Worm (Caenorhabditis elegans): ENCODE data around the gene F20H11.1.

F20H11.1 gene

DNA sequence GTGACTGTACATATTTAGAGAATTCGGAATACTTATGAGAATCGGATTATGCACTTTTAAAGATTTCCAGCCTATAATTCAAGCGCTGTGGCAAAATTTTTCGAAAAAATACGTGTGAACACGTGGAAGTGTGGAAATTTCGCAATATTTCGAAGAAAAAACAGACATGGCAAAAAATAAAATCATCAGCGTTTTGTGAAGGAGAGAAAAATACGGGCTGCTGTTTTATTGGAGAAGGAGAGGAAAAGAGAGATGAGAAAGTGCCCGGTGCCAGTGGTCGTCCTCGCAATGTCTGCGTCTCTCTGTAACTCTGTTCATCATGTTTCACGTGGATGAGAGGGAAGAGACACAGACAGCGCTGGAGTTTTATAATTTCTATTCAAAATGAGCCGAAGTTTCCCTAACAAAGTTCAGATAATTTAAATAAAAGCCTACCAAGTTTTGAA, 14.1 kb upstream of the F20H11.1 start (continued):
- TF ChIP-seq nhr-25 (tag; optimal IDR thresholded peaks at IDR 0.05) (peak; percentile 52), blmp-1 (tag; optimal IDR thresholded peaks at IDR 0.05; ENCODE audit: insufficient read depth) (peak; percentile 54), unc-55 (GFP tag; optimal IDR thresholded peaks at IDR 0.05) (peak; percentile 86), mbf-1 (tag; optimal IDR thresholded peaks at IDR 0.05) (no peak), elt-3 (tag; optimal IDR thresholded peaks at IDR 0.05) (no peak)

DNA sequence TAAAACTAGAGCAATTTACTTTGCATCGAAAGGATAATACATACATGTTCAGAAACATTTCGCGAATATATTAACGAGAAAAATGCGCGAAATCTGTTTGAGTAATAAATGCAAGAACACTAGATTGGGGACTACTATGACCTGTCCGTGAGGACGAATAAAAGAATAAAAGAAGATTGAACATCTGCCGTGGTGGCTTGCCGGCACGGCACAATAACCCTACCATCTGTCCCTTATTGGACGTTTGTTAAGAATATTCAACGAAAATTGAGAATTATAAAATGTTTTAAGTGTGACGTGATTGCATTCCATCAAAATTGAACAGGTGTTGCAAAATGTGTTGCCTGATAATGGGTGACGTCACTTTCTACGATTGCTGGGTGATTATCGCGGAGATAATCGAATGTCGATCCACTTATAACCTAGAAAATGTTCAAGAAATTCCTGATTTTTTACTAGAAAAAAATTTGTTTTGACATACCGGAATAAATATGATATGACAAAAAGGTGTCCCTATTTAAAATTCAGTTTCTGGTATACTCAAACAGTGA, 13.5 kb upstream of the F20H11.1 start:
- TF ChIP-seq nhr-6 (tag; optimal IDR thresholded peaks at IDR 0.05), result no peak
- no peak for TF ChIP-seq nhr-23 (tag; optimal IDR thresholded peaks at IDR 0.05)
- no peak for TF ChIP-seq alr-1 (tag; optimal IDR thresholded peaks at IDR 0.05)
- TF ChIP-seq sma-9 (GFP tag; optimal IDR thresholded peaks at IDR 0.05), result peak; percentile 63
- no peak for TF ChIP-seq sma-9 (tag; optimal IDR thresholded peaks at IDR 0.05)
- TF ChIP-seq unc-39 (tag; optimal IDR thresholded peaks at IDR 0.05), result no peak
- TF ChIP-seq fos-1 (tag; optimal IDR thresholded peaks at IDR 0.05), result peak; percentile 3

DNA sequence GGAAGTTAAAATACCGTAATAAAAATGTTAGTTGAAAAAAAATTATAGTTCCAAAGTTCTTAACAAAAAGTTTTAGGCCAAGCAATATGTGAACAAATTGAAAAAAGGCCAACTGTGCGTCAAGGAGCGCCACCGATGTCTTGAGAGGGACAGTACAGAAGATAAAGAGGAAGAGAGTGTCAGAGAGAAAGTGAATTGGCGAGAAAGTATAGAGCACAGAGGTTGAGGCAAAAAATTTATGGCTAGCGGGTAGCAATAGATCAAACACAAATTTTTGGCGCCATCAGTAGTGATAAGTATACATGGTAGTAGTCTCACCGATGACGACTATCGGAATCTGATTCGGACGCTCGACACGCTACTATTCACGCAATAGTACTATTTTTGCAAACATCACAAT, 12.3 kb upstream of the F20H11.1 start:
- TF ChIP-seq blmp-1 (tag; optimal IDR thresholded peaks at IDR 0.05; ENCODE audit: insufficient read depth) (peak; percentile 18), lin-13 (GFP tag; optimal IDR thresholded peaks at IDR 0.05) (no peak), nhr-23 (tag; optimal IDR thresholded peaks at IDR 0.05) (no peak), nhr-25 (tag; optimal IDR thresholded peaks at IDR 0.05) (no peak), skn-1 (tag; optimal IDR thresholded peaks at IDR 0.05) (no peak), mbf-1 (tag; optimal IDR thresholded peaks at IDR 0.05) (no peak), sma-3 (GFP tag; optimal IDR thresholded peaks at IDR 0.05) (no peak), nhr-10 (tag; optimal IDR thresholded peaks at IDR 0.05) (no peak), crh-2 (tag; optimal IDR thresholded peaks at IDR 0.05) (peak; percentile 18), R02D3.7 (tag; optimal IDR thresholded peaks at IDR 0.05) (no peak), gmeb-1 (tag; optimal IDR thresholded peaks at IDR 0.05) (no peak), fos-1 (tag; optimal IDR thresholded peaks at IDR 0.05) (peak; percentile 62), sma-9 (GFP tag; optimal IDR thresholded peaks at IDR 0.05) (peak; percentile 29), sma-9 (tag; optimal IDR thresholded peaks at IDR 0.05) (no peak), nhr-21 (tag; optimal IDR thresholded peaks at IDR 0.05) (no peak), unc-39 (tag; optimal IDR thresholded peaks at IDR 0.05) (no peak)

DNA sequence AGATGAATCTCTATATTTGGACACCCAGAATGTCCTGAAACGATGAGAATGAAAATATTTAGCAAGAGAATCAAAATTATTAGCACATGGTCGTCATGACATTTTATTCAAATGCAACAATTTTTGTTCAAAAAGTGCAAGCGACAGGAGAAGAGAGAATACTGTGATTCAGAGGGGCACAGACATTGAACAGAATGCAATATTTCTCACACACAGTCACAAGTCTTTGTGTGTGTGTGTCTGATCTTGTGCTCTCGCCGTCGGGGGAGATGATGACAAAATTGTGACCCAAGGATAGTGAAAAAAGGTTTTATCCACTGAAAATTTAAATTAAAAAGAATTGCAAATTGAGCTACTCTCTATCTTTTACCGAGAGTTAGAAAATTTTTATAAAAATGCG, 11.2 kb upstream of the F20H11.1 start:
- no peak for TF ChIP-seq sem-4 (tag; optimal IDR thresholded peaks at IDR 0.05)
- peak; percentile 33 for TF ChIP-seq nhr-129 (tag; optimal IDR thresholded peaks at IDR 0.05)
- TF ChIP-seq nhr-25 (tag; optimal IDR thresholded peaks at IDR 0.05), result no peak
- no peak for TF ChIP-seq lsy-2 (tag; optimal IDR thresholded peaks at IDR 0.05)
- TF ChIP-seq ZK546.5 (tag; optimal IDR thresholded peaks at IDR 0.05), result no peak
- TF ChIP-seq fos-1 (tag; optimal IDR thresholded peaks at IDR 0.05), result peak; percentile 19

DNA sequence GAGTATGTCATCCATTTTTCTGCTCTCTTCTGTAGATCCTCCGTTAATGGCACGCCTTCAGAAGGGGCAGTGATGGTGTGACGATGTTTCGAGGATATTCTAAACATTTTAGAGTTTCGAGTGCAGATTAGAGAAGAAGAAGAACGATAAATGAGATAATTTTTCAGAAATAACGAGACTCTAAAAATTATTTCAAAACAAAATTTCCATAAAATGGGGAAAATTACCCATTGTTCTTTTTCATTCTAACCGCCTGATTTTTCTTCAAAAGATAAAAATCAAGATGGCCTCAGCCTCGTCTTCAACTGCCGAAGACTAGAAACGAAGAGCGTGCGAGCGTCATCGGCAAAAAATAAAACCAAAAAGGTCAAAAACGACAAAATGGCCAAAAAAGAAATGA, 9.1 kb upstream of the F20H11.1 start, which contains the start of gene let-765:
Gene let-765, minus strand, starts transcription at position 101 of the 400 bp plus-strand sequence.
- no peak for TF ChIP-seq unc-39 (tag; optimal IDR thresholded peaks at IDR 0.05)
- no peak for TF ChIP-seq lsy-2 (tag; optimal IDR thresholded peaks at IDR 0.05)
- TF ChIP-seq ztf-11 (tag; optimal IDR thresholded peaks at IDR 0.05), result no peak
- no peak for TF ChIP-seq elt-1 (tag; optimal IDR thresholded peaks at IDR 0.05)
- TF ChIP-seq skn-1 (tag; optimal IDR thresholded peaks at IDR 0.05), result no peak
- TF ChIP-seq lin-13 (GFP tag; optimal IDR thresholded peaks at IDR 0.05), result no peak
- no peak for TF ChIP-seq Y55F3AM.14 (GFP tag; optimal IDR thresholded peaks at IDR 0.05)
- TF ChIP-seq nhr-21 (tag; optimal IDR thresholded peaks at IDR 0.05), result no peak
- no peak for TF ChIP-seq gmeb-1 (tag; optimal IDR thresholded peaks at IDR 0.05)
- TF ChIP-seq F13H6.1 (tag; optimal IDR thresholded peaks at IDR 0.05), result no peak
- no peak for TF ChIP-seq nhr-6 (tag; optimal IDR thresholded peaks at IDR 0.05)
- TF ChIP-seq alr-1 (tag; optimal IDR thresholded peaks at IDR 0.05), result no peak

DNA sequence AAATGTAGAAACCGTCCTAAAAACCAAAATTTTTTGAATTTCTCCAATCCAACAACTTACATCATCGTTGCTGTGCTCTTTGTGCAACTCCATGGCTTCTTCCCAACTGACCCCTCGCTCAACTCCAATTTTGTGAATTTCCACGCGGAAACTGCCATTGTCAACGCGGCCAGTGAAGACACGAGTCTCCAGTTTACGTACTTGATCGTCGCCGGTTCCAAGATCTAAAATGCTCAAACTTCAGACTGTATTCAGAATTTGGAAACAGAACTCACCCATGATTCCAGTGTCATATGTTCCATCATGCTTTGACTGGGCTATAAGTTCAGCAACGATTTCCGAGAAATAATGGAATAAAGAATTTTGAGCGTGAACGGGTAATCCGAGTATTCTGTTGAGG, 2.1 kb upstream of the F20H11.1 start:
- no peak for TF ChIP-seq ztf-1 (GFP tag; conservative IDR thresholded peaks at IDR 0.05)
- no peak for TF ChIP-seq peb-1 (tag; optimal IDR thresholded peaks at IDR 0.05)
- no peak for TF ChIP-seq aly-2 (tag; optimal IDR thresholded peaks at IDR 0.05)
- no peak for TF ChIP-seq nhr-6 (tag; optimal IDR thresholded peaks at IDR 0.05)
- TF ChIP-seq dmd-4 (tag; optimal IDR thresholded peaks at IDR 0.05), result no peak
- TF ChIP-seq ceh-82 (tag; optimal IDR thresholded peaks at IDR 0.05), result no peak
- TF ChIP-seq nhr-237 (tag; optimal IDR thresholded peaks at IDR 0.05), result no peak
- no peak for TF ChIP-seq elt-1 (tag; optimal IDR thresholded peaks at IDR 0.05)
- TF ChIP-seq nhr-25 (tag; optimal IDR thresholded peaks at IDR 0.05), result no peak
- no peak for TF ChIP-seq mbf-1 (tag; optimal IDR thresholded peaks at IDR 0.05)
- no peak for TF ChIP-seq ceh-16 (tag; optimal IDR thresholded peaks at IDR 0.05)
- TF ChIP-seq mab-5 (tag; optimal IDR thresholded peaks at IDR 0.05), result no peak
- no peak for TF ChIP-seq sma-3 (GFP tag; optimal IDR thresholded peaks at IDR 0.05)
- TF ChIP-seq alr-1 (tag; optimal IDR thresholded peaks at IDR 0.05), result no peak
- TF ChIP-seq lin-13 (GFP tag; optimal IDR thresholded peaks at IDR 0.05), result no peak
- TF ChIP-seq unc-39 (tag; optimal IDR thresholded peaks at IDR 0.05), result no peak
- TF ChIP-seq ama-1 (optimal IDR thresholded peaks at IDR 0.05), result no peak
- TF ChIP-seq F13H6.1 (tag; optimal IDR thresholded peaks at IDR 0.05), result no peak
